Worm (Caenorhabditis elegans) whole organism, L2 larva: Measurements from ENCODE around the gene mpst-2.
A peak's percentile ranks its signal among the peaks of the same experiment; 100 is the strongest.

ENCODE experiments used
- C34F6.9 ChIP-seq: fragments of 150-350 bp; optimal IDR thresholded peaks from 2 replicates; lab custom pipeline; 2014; ENCODE audit warnings: missing biosample characterization, missing genetic modification characterization
- R02D3.7 ChIP-seq: fragments of 150-350 bp; optimal IDR thresholded peaks from 2 replicates; lab custom pipeline; 2014; ENCODE audit warnings: missing biosample characterization, missing genetic modification characterization
- Y55F3AM.14 ChIP-seq: fragments of 200-800 bp; sonication (Bioruptor generic); optimal IDR thresholded peaks from 2 replicates; lab custom pipeline; 2018; ENCODE audit warnings: mild to moderate bottlenecking, missing genetic modification characterization, missing compliant biosample characterization
- ZK546.5 ChIP-seq: sonication (generic microtip); optimal IDR thresholded peaks from 2 replicates; lab custom pipeline; 2017; ENCODE audit warnings: missing biosample characterization, missing genetic modification characterization
- alr-1 ChIP-seq: fragments of 150-350 bp; optimal IDR thresholded peaks from 2 replicates; lab custom pipeline; 2014; ENCODE audit warnings: missing biosample characterization, missing genetic modification characterization
- aly-2 ChIP-seq: fragments of 150-350 bp; optimal IDR thresholded peaks from 2 replicates; lab custom pipeline; 2014; ENCODE audit warnings: missing biosample characterization, missing genetic modification characterization
- ama-1 ChIP-seq: fragments of 150-350 bp; optimal IDR thresholded peaks from 2 replicates; lab custom pipeline; 2018; ENCODE audit warnings: inconsistent platforms
- blmp-1 ChIP-seq: sonication (generic microtip); optimal IDR thresholded peaks from 2 replicates; lab custom pipeline; 2017; ENCODE audit warnings: missing genetic modification characterization, mild to moderate bottlenecking, missing compliant biosample characterization, antibody characterized with exemption, moderate library complexity; ENCODE audit not compliant: insufficient read depth
- ceh-16 ChIP-seq: fragments of 150-350 bp; optimal IDR thresholded peaks from 2 replicates; lab custom pipeline; 2014; ENCODE audit warnings: missing biosample characterization, missing genetic modification characterization
- ceh-82 ChIP-seq: fragments of 150-350 bp; optimal IDR thresholded peaks from 2 replicates; lab custom pipeline; 2014; ENCODE audit warnings: missing biosample characterization, missing genetic modification characterization
- crh-2 ChIP-seq: sonication (generic microtip); optimal IDR thresholded peaks from 2 replicates; lab custom pipeline; 2017; ENCODE audit warnings: missing biosample characterization, missing genetic modification characterization
- egl-27 ChIP-seq: sonication (generic microtip); optimal IDR thresholded peaks from 3 replicates; lab custom pipeline; 2017; ENCODE audit warnings: missing biosample characterization, missing genetic modification reagents, missing genetic modification characterization
- elt-1 ChIP-seq: fragments of 150-350 bp; optimal IDR thresholded peaks from 2 replicates; lab custom pipeline; 2014; ENCODE audit warnings: missing biosample characterization, missing genetic modification characterization
- elt-3 ChIP-seq: sonication (generic microtip); optimal IDR thresholded peaks from 2 replicates; lab custom pipeline; 2017; ENCODE audit warnings: missing biosample characterization, missing genetic modification characterization
- fos-1 ChIP-seq: fragments of 150-350 bp; optimal IDR thresholded peaks from 2 replicates; lab custom pipeline; 2014; ENCODE audit warnings: missing biosample characterization, missing genetic modification characterization
- gmeb-1 ChIP-seq: fragments of 150-350 bp; optimal IDR thresholded peaks from 2 replicates; lab custom pipeline; 2014; ENCODE audit warnings: missing biosample characterization, missing genetic modification characterization
- lin-11 ChIP-seq: fragments of 150-350 bp; sonication (generic microtip); optimal IDR thresholded peaks from 2 replicates; lab custom pipeline; 2014; ENCODE audit warnings: missing biosample characterization, missing genetic modification characterization, inconsistent platforms, mixed read lengths
- lin-13 ChIP-seq: fragments of 150-350 bp; optimal IDR thresholded peaks from 2 replicates; lab custom pipeline; 2014; ENCODE audit warnings: missing biosample characterization, missing genetic modification reagents, missing genetic modification characterization
- lin-39 ChIP-seq: fragments of 150-350 bp; optimal IDR thresholded peaks from 2 replicates; lab custom pipeline; 2014; ENCODE audit warnings: missing biosample characterization, missing genetic modification reagents, missing genetic modification characterization
- mab-5 ChIP-seq: fragments of 150-350 bp; optimal IDR thresholded peaks from 2 replicates; lab custom pipeline; 2014; ENCODE audit warnings: missing biosample characterization, missing genetic modification characterization
- mdl-1 ChIP-seq, 2 experiments: fragments of 150-350 bp in 1 of 2; sonication (generic microtip) in 1 of 2; optimal IDR thresholded peaks; 2 replicates each; lab custom pipeline; 2017; ENCODE audit warnings: missing biosample characterization in 2 of 2, missing genetic modification characterization in 2 of 2
- nhr-10 ChIP-seq: sonication (generic microtip); optimal IDR thresholded peaks from 2 replicates; lab custom pipeline; 2017; ENCODE audit warnings: missing biosample characterization, missing genetic modification characterization
- nhr-11 ChIP-seq: fragments of 150-350 bp; optimal IDR thresholded peaks from 2 replicates; lab custom pipeline; 2014; ENCODE audit warnings: missing biosample characterization, missing genetic modification characterization
- nhr-129 ChIP-seq: fragments of 150-350 bp; optimal IDR thresholded peaks from 2 replicates; lab custom pipeline; 2014; ENCODE audit warnings: missing biosample characterization, missing genetic modification characterization
- nhr-21 ChIP-seq: fragments of 150-350 bp; optimal IDR thresholded peaks from 2 replicates; lab custom pipeline; 2014; ENCODE audit warnings: missing biosample characterization, missing genetic modification characterization
- nhr-237 ChIP-seq: fragments of 150-350 bp; optimal IDR thresholded peaks from 2 replicates; lab custom pipeline; 2014; ENCODE audit warnings: missing biosample characterization, missing genetic modification characterization
- nhr-25 ChIP-seq: fragments of 150-350 bp; sonication (generic microtip); optimal IDR thresholded peaks from 3 replicates; lab custom pipeline; 2014; ENCODE audit warnings: missing biosample characterization, missing genetic modification characterization
- nhr-6 ChIP-seq: fragments of 150-350 bp; optimal IDR thresholded peaks from 2 replicates; lab custom pipeline; 2014; ENCODE audit warnings: missing biosample characterization, missing genetic modification characterization
- nhr-77 ChIP-seq: fragments of 150-350 bp; optimal IDR thresholded peaks from 2 replicates; lab custom pipeline; 2014; ENCODE audit warnings: missing biosample characterization, missing genetic modification characterization
- peb-1 ChIP-seq: fragments of 150-350 bp; optimal IDR thresholded peaks from 2 replicates; lab custom pipeline; 2014; ENCODE audit warnings: missing biosample characterization, missing genetic modification characterization
- sem-4 ChIP-seq: fragments of 150-350 bp; optimal IDR thresholded peaks from 2 replicates; lab custom pipeline; 2014; ENCODE audit warnings: missing biosample characterization, missing genetic modification reagents, missing genetic modification characterization
- skn-1 ChIP-seq: sonication (generic microtip); optimal IDR thresholded peaks from 2 replicates; lab custom pipeline; 2017; ENCODE audit warnings: missing biosample characterization, missing genetic modification characterization
- sma-3 ChIP-seq: sonication (generic microtip); optimal IDR thresholded peaks from 2 replicates; lab custom pipeline; 2016; ENCODE audit warnings: missing genetic modification reagents, missing genetic modification characterization, missing compliant biosample characterization
- sma-9 ChIP-seq, 2 experiments: fragments of 150-350 bp in 1 of 2; sonication (generic microtip) in 1 of 2; optimal IDR thresholded peaks; 2 replicates each; lab custom pipeline; 2014 to 2016; ENCODE audit warnings: missing genetic modification characterization in 2 of 2, mild to moderate bottlenecking in 1 of 2, missing biosample characterization in 1 of 2, missing compliant biosample characterization in 1 of 2, missing genetic modification reagents in 1 of 2, moderate library complexity in 1 of 2
- snpc-4 ChIP-seq: fragments of 150-350 bp; optimal IDR thresholded peaks from 2 replicates; lab custom pipeline; 2014; ENCODE audit warnings: missing biosample characterization, missing genetic modification characterization
- unc-39 ChIP-seq: fragments of 150-350 bp; optimal IDR thresholded peaks from 2 replicates; lab custom pipeline; 2014; ENCODE audit warnings: missing biosample characterization, missing genetic modification characterization
- unc-55 ChIP-seq: fragments of 150-350 bp; sonication (generic microtip); optimal IDR thresholded peaks from 3 replicates; lab custom pipeline; 2014; ENCODE audit warnings: missing biosample characterization, missing genetic modification reagents, missing genetic modification characterization
- unc-62 ChIP-seq: fragments of 150-350 bp; optimal IDR thresholded peaks from 2 replicates; lab custom pipeline; 2014; ENCODE audit warnings: missing biosample characterization, missing genetic modification reagents, missing genetic modification characterization
- zag-1 ChIP-seq: fragments of 150-350 bp; optimal IDR thresholded peaks from 2 replicates; lab custom pipeline; 2014; ENCODE audit warnings: missing biosample characterization, missing genetic modification characterization
- ztf-1 ChIP-seq: fragments of 200-800 bp; sonication (Bioruptor generic); conservative IDR thresholded peaks from 2 replicates; pipeline ENCODE4 v1.3.6; 2022; ENCODE audit warnings: missing genetic modification characterization, missing compliant biosample characterization
- ztf-11 ChIP-seq: sonication (generic microtip); optimal IDR thresholded peaks from 2 replicates; lab custom pipeline; 2017; ENCODE audit warnings: missing biosample characterization, missing genetic modification characterization
- ztf-4 ChIP-seq: fragments of 150-350 bp; optimal IDR thresholded peaks from 2 replicates; lab custom pipeline; 2014; ENCODE audit warnings: missing biosample characterization, missing genetic modification characterization

mpst-2 gene

DNA sequence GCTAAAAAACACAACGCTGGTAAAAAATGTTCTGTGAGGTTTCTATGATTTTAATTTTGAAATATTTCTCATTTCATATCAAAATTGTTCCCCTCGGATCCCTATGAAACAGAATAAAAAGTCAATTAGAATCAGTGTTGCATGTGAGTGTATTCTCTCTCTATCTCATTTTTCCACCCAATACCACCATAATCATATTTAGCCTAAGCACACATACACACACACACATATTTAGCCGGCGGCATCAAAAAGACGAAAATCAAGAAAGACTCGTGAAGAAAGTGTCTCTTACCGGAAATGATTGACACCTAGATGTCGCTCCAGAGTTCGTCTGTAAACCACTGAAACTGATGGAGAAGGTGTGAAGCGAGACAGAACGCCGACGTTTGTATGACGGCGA lies 39.0 kb downstream of the mpst-2 start:
- TF ChIP-seq nhr-10 (no peak), nhr-77 (no peak), nhr-11 (tag; lab: Kevin White, UChicago) (no peak), crh-2 (tag; lab: Kevin White, UChicago) (no peak), snpc-4 (no peak), C34F6.9 (tag; lab: Kevin White, UChicago) (no peak), blmp-1 (tag; lab: Kevin White, UChicago) (no peak), nhr-6 (tag; lab: Kevin White, UChicago) (no peak), ztf-1 (GFP tag; lab: Robert Waterston, UW) (no peak), unc-39 (tag; lab: Kevin White, UChicago) (no peak), lin-13 (GFP tag; lab: Kevin White, UChicago) (no peak), ceh-82 (no peak), zag-1 (tag; lab: Kevin White, UChicago) (no peak)

DNA sequence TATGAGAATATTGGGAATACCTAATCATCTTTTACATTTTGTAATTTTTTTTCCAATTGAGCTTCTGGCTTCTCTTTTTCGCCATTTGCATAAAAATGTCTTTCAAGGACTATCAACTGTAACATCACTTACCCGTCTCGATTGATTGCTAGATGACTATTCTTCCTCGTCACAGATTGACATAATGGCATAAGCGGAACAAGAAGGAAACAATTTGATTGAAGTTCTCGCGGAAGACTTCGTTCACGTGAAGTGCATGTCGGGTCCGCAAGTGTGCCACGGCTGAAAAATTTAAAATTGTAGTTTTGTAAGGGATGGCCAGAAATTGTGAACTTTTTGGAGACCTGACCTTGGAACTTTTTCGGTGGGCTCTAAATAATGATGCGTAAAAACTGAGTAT lies 39.5 kb downstream of the mpst-2 start:
- TF ChIP-seq sem-4 (tag; lab: Kevin White, UChicago) (no peak), elt-3 (tag; lab: Kevin White, UChicago) (no peak), ama-1 (lab: Kevin White, UChicago) (no peak), nhr-21 (tag; lab: Kevin White, UChicago) (no peak), ztf-4 (no peak), lin-11 (tag; lab: Kevin White, UChicago) (no peak), fos-1 (tag; lab: Kevin White, UChicago) (no peak), lin-13 (GFP tag; lab: Kevin White, UChicago) (no peak), alr-1 (no peak), aly-2 (tag; lab: Kevin White, UChicago) (no peak), nhr-237 (tag; lab: Kevin White, UChicago) (no peak), sma-3 (GFP tag; lab: Kevin White, UChicago) (no peak), nhr-11 (tag; lab: Kevin White, UChicago) (no peak), peb-1 (tag; lab: Kevin White, UChicago) (no peak)

- no peak for TF ChIP-seq sma-9 (GFP tag; optimal IDR thresholded peaks at IDR 0.05; lab: Kevin White, UChicago)
- TF ChIP-seq sma-9 (tag; optimal IDR thresholded peaks at IDR 0.05; lab: Kevin White, UChicago): no peak
- no peak for TF ChIP-seq ama-1 (lab: Kevin White, UChicago)
- peak; percentile 2 for TF ChIP-seq unc-55 (GFP tag; lab: Kevin White, UChicago)
- TF ChIP-seq elt-3 (tag; lab: Kevin White, UChicago): no peak
- no peak for TF ChIP-seq sem-4 (tag; lab: Kevin White, UChicago)
- TF ChIP-seq nhr-129 (tag; lab: Kevin White, UChicago): peak; percentile 13
- peak; percentile 12 for TF ChIP-seq zag-1 (tag; lab: Kevin White, UChicago)
Observed at ce11 chrV:14852620-14853019, 40.6 kb downstream of the mpst-2 start.

DNA sequence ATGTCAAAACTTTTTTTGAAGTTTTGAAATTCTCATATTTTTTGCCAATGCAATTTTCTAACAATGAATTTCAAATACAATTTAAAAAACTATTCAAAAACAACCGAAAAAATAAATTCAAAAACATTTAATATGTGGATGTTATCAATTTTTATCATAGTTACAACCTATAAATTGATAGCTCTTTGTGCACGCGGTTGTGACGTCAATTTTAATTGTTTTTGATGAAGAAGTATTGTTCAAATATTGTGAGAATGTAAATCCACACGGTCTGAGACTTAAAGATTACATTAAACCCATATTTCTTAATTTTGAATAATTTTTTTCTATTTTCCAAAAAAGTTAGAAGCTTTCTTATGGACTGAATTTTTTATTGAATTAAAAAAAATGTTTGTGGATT lies 41.3 kb downstream of the mpst-2 start:
- TF ChIP-seq ceh-16 (tag; lab: Kevin White, UChicago) (no peak), ztf-4 (no peak), nhr-10 (no peak), elt-3 (tag; lab: Kevin White, UChicago) (no peak), mab-5 (tag; lab: Kevin White, UChicago) (no peak), mdl-1 (tag; optimal IDR thresholded peaks at IDR 0.05; lab: Kevin White, UChicago) (no peak)

DNA sequence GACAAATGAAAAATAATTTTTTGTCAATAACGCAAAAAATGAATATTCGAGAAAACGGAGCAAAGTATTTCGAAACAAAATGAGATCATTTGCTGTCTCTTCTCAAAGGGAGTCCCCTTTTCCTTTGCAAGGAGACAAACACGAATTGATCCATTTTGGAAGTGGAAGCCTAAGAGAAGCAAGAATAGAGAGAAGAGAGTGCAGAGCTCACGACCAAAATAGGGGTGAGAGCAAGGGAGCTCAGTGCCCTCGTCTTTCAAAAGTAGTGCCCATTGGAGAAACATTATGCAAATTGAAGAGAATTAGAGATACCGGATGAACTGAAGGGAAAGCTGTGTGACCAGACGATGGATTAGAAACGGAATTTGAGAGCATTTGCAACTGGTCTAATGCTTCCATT lies 42.0 kb downstream of the mpst-2 start:
- TF ChIP-seq blmp-1 (tag; lab: Kevin White, UChicago): no peak
- TF ChIP-seq gmeb-1 (tag; lab: Kevin White, UChicago): no peak
- TF ChIP-seq unc-55 (GFP tag; lab: Kevin White, UChicago): peak; percentile 72
- TF ChIP-seq nhr-10: no peak
- TF ChIP-seq egl-27: no peak
- TF ChIP-seq peb-1 (tag; lab: Kevin White, UChicago): no peak
- no peak for TF ChIP-seq snpc-4
- no peak for TF ChIP-seq lin-13 (GFP tag; lab: Kevin White, UChicago)
- no peak for TF ChIP-seq nhr-11 (tag; lab: Kevin White, UChicago)
- TF ChIP-seq lin-39 (tag; lab: Kevin White, UChicago): no peak
- TF ChIP-seq ZK546.5 (tag; lab: Kevin White, UChicago): no peak
- no peak for TF ChIP-seq sma-3 (GFP tag; lab: Kevin White, UChicago)
- TF ChIP-seq sma-9 (GFP tag; optimal IDR thresholded peaks at IDR 0.05; lab: Kevin White, UChicago): peak; percentile 71
- TF ChIP-seq sma-9 (tag; optimal IDR thresholded peaks at IDR 0.05; lab: Kevin White, UChicago): no peak
- no peak for TF ChIP-seq nhr-25 (tag; lab: Kevin White, UChicago)
- no peak for TF ChIP-seq crh-2 (tag; lab: Kevin White, UChicago)
- no peak for TF ChIP-seq ztf-11 (tag; lab: Kevin White, UChicago)
- peak; percentile 53 for TF ChIP-seq sem-4 (tag; lab: Kevin White, UChicago)
- TF ChIP-seq Y55F3AM.14 (GFP tag; lab: Kevin White, UChicago): no peak
- no peak for TF ChIP-seq elt-3 (tag; lab: Kevin White, UChicago)
- TF ChIP-seq ceh-16 (tag; lab: Kevin White, UChicago): no peak
- peak; percentile 19 for TF ChIP-seq ama-1 (lab: Kevin White, UChicago)
- no peak for TF ChIP-seq alr-1
- no peak for TF ChIP-seq unc-62 (GFP tag; lab: Kevin White, UChicago)
- TF ChIP-seq fos-1 (tag; lab: Kevin White, UChicago): no peak
- TF ChIP-seq R02D3.7 (tag; lab: Kevin White, UChicago): no peak
- TF ChIP-seq mab-5 (tag; lab: Kevin White, UChicago): peak; percentile 43
- TF ChIP-seq C34F6.9 (tag; lab: Kevin White, UChicago): peak; percentile 39
- peak; percentile 83 for TF ChIP-seq zag-1 (tag; lab: Kevin White, UChicago)
- no peak for TF ChIP-seq ceh-82
- TF ChIP-seq elt-1 (tag; lab: Kevin White, UChicago): no peak
- no peak for TF ChIP-seq skn-1
- no peak for TF ChIP-seq lin-11 (tag; lab: Kevin White, UChicago)
